Fruit fly (Drosophila melanogaster) whole organism, embryonic: Measurements from ENCODE around the gene Mtp.
A peak's percentile ranks its signal among the peaks of the same experiment; 100 is the strongest.

Experiments used
- Ada2b ChIP-seq: fragments of 200-800 bp; sonication (Bioruptor generic); IDR thresholded peaks from 2 replicates; pipeline ENCODE4 v1.3.6; 2022; ENCODE audit warnings: missing biosample characterization, missing genetic modification characterization
- Adf1 ChIP-seq: fragments of 200-800 bp; sonication (Bioruptor generic); IDR thresholded peaks from 2 replicates; pipeline ENCODE4 v1.3.6; 2022; ENCODE audit warnings: missing biosample characterization, missing genetic modification characterization
- Aef1 ChIP-seq: fragments of 200-800 bp; sonication (Bioruptor generic); IDR thresholded peaks from 3 replicates; pipeline ENCODE4 v1.3.6; 2022; ENCODE audit warnings: missing biosample characterization, missing genetic modification characterization
- Atf6 ChIP-seq: fragments of 200-800 bp; sonication (Bioruptor generic); IDR thresholded peaks from 2 replicates; pipeline ENCODE4 v1.3.6; 2022; ENCODE audit warnings: missing biosample characterization, missing genetic modification characterization
- B-H1 ChIP-seq: fragments of 200-800 bp; sonication (Bioruptor generic); IDR thresholded peaks from 3 replicates; pipeline ENCODE4 v1.3.6; 2022; ENCODE audit warnings: missing biosample characterization, missing genetic modification characterization
- CG10565 ChIP-seq: fragments of 200-800 bp; sonication (Bioruptor generic); optimal IDR thresholded peaks from 3 replicates; lab custom pipeline; 2016; ENCODE audit warnings: missing biosample characterization, mild to moderate bottlenecking, missing genetic modification characterization
- CG1233 ChIP-seq: fragments of 200-800 bp; sonication (Bioruptor generic); optimal IDR thresholded peaks from 4 replicates; lab custom pipeline; 2018; ENCODE audit warnings: missing biosample characterization, mild to moderate bottlenecking, missing genetic modification characterization
- CG15011 ChIP-seq: fragments of 200-800 bp; sonication (Bioruptor generic); optimal IDR thresholded peaks from 3 replicates; lab custom pipeline; 2018; ENCODE audit warnings: missing biosample characterization, mild to moderate bottlenecking, missing genetic modification characterization
- CG17359 ChIP-seq: fragments of 200-800 bp; sonication (Bioruptor generic); optimal IDR thresholded peaks from 3 replicates; lab custom pipeline; 2018; ENCODE audit warnings: missing biosample characterization, mild to moderate bottlenecking, missing genetic modification characterization, moderate library complexity
- CG17361 ChIP-seq: fragments of 200-800 bp; sonication (Bioruptor generic); IDR thresholded peaks from 3 replicates; pipeline ENCODE4 v1.3.6; 2022; ENCODE audit warnings: missing biosample characterization, missing genetic modification characterization
- CG17612 ChIP-seq: fragments of 200-800 bp; sonication (Bioruptor generic); IDR thresholded peaks from 2 replicates; pipeline ENCODE4 v1.3.6; 2022; ENCODE audit warnings: missing biosample characterization, missing genetic modification characterization
- CG2678 ChIP-seq: fragments of 200-800 bp; sonication (Bioruptor generic); optimal IDR thresholded peaks from 3 replicates; lab custom pipeline; 2019; ENCODE audit warnings: missing biosample characterization, mild to moderate bottlenecking, missing genetic modification characterization, moderate library complexity
- CG2889 ChIP-seq: fragments of 200-800 bp; sonication (Bioruptor generic); IDR thresholded peaks from 3 replicates; pipeline ENCODE4 v1.3.6; 2022; ENCODE audit warnings: missing biosample characterization, missing genetic modification characterization
- CG30403 ChIP-seq: fragments of 200-800 bp; sonication (Bioruptor generic); optimal IDR thresholded peaks from 3 replicates; lab custom pipeline; 2016; ENCODE audit warnings: missing biosample characterization, missing genetic modification characterization
- CG31388 ChIP-seq: fragments of 200-800 bp; sonication (Bioruptor generic); optimal IDR thresholded peaks from 2 replicates; lab custom pipeline; 2016; ENCODE audit warnings: missing biosample characterization, missing genetic modification characterization
- CG31441 ChIP-seq: fragments of 200-800 bp; sonication (Bioruptor generic); IDR thresholded peaks from 2 replicates; pipeline ENCODE4 v1.3.6; 2022; ENCODE audit warnings: missing biosample characterization, missing genetic modification characterization
- CG34376 ChIP-seq: fragments of 200-800 bp; sonication (Bioruptor generic); optimal IDR thresholded peaks from 2 replicates; lab custom pipeline; 2018; ENCODE audit warnings: missing biosample characterization, mild to moderate bottlenecking, missing genetic modification characterization
- CG34422 ChIP-seq: fragments of 200-800 bp; sonication (Bioruptor generic); IDR thresholded peaks from 3 replicates; pipeline ENCODE4 v1.3.6; 2022; ENCODE audit warnings: missing biosample characterization, missing genetic modification characterization
- CG4404 ChIP-seq: fragments of 200-800 bp; sonication (Bioruptor generic); IDR thresholded peaks from 2 replicates; pipeline ENCODE4 v1.3.6; 2022; ENCODE audit warnings: missing biosample characterization, missing genetic modification characterization
- CG8924 ChIP-seq: fragments of 200-800 bp; optimal IDR thresholded peaks from 3 replicates; lab custom pipeline; 2019; ENCODE audit warnings: missing biosample characterization, mild to moderate bottlenecking, missing genetic modification characterization, moderate library complexity
- Drgx ChIP-seq: fragments of 200-800 bp; sonication (Bioruptor generic); IDR thresholded peaks from 2 replicates; pipeline ENCODE4 v1.3.6; 2022; ENCODE audit warnings: missing biosample characterization, missing genetic modification characterization
- H2.0 ChIP-seq: fragments of 200-800 bp; sonication (Bioruptor generic); IDR thresholded peaks from 2 replicates; pipeline ENCODE4 v1.3.6; 2022; ENCODE audit warnings: missing biosample characterization, missing genetic modification characterization
- Hey ChIP-seq: fragments of 200-800 bp; sonication (Bioruptor generic); optimal IDR thresholded peaks from 3 replicates; lab custom pipeline; 2018; ENCODE audit warnings: missing biosample characterization, mild to moderate bottlenecking, missing genetic modification characterization
- Hr51 ChIP-seq, 2 experiments: fragments of 200-800 bp; sonication (Bioruptor generic); optimal IDR thresholded peaks; 2 replicates in 1 of 2; 3 replicates in 1 of 2; lab custom pipeline; 2016 to 2018; ENCODE audit warnings: missing biosample characterization in 2 of 2, missing genetic modification characterization in 2 of 2, mild to moderate bottlenecking in 1 of 2, moderate library complexity in 1 of 2
- Lhr ChIP-seq: fragments of 200-800 bp; sonication (Bioruptor generic); optimal IDR thresholded peaks from 3 replicates; lab custom pipeline; 2017; ENCODE audit warnings: mild to moderate bottlenecking, missing biosample characterization, missing genetic modification reagents, missing genetic modification characterization
- NFAT ChIP-seq: fragments of 200-800 bp; sonication (Bioruptor generic); IDR thresholded peaks from 2 replicates; pipeline ENCODE4 v1.3.6; 2022; ENCODE audit warnings: missing biosample characterization, missing genetic modification characterization
- Sry-δ ChIP-seq: fragments of 200-800 bp; sonication (Bioruptor generic); optimal IDR thresholded peaks from 2 replicates; lab custom pipeline; 2016; ENCODE audit warnings: missing biosample characterization, missing genetic modification characterization
- TFAM ChIP-seq: fragments of 200-800 bp; sonication (Bioruptor generic); optimal IDR thresholded peaks from 2 replicates; lab custom pipeline; 2017; ENCODE audit warnings: missing biosample characterization, missing genetic modification characterization, inconsistent platforms
- al ChIP-seq: fragments of 200-800 bp; sonication (Bioruptor generic); IDR thresholded peaks from 2 replicates; pipeline ENCODE4 v1.3.6; 2022; ENCODE audit warnings: missing biosample characterization, missing genetic modification characterization
- chinmo ChIP-seq: fragments of 200-800 bp; sonication (Bioruptor generic); IDR thresholded peaks from 4 replicates; pipeline ENCODE4 v1.3.6; 2022; ENCODE audit warnings: missing biosample characterization, missing genetic modification characterization; ENCODE audit not compliant: partially characterized antibody
- croc ChIP-seq: fragments of 200-800 bp; sonication (Bioruptor generic); conservative IDR thresholded peaks from 3 replicates; pipeline ENCODE4 v1.3.6; 2022; ENCODE audit warnings: missing biosample characterization, missing genetic modification characterization
- dmrt11E ChIP-seq: fragments of 200-800 bp; sonication (Bioruptor generic); optimal IDR thresholded peaks from 3 replicates; lab custom pipeline; 2018; ENCODE audit warnings: missing biosample characterization, mild to moderate bottlenecking, missing genetic modification characterization, moderate library complexity
- dysf ChIP-seq: fragments of 200-800 bp; sonication (Bioruptor generic); IDR thresholded peaks from 3 replicates; pipeline ENCODE4 v1.3.6; 2022; ENCODE audit warnings: missing biosample characterization, missing genetic modification characterization
- emc ChIP-seq: fragments of 200-800 bp; sonication (Bioruptor generic); optimal IDR thresholded peaks from 2 replicates; lab custom pipeline; 2016; ENCODE audit warnings: missing biosample characterization, missing genetic modification characterization
- fd96Cb ChIP-seq: fragments of 200-800 bp; sonication (Bioruptor generic); optimal IDR thresholded peaks from 2 replicates; lab custom pipeline; 2018; ENCODE audit warnings: missing biosample characterization, mild to moderate bottlenecking, missing genetic modification characterization, moderate library complexity
- gfzf ChIP-seq: fragments of 200-800 bp; sonication (Bioruptor generic); optimal IDR thresholded peaks from 2 replicates; lab custom pipeline; 2016; ENCODE audit warnings: missing biosample characterization, mild to moderate bottlenecking, missing genetic modification characterization, moderate library complexity
- gro ChIP-seq: fragments of 200-800 bp; sonication (Bioruptor generic); optimal IDR thresholded peaks from 2 replicates; lab custom pipeline; 2016; ENCODE audit warnings: missing biosample characterization, missing genetic modification characterization
- kay ChIP-seq: fragments of 200-800 bp; sonication (Bioruptor generic); optimal IDR thresholded peaks from 2 replicates; lab custom pipeline; 2016; ENCODE audit warnings: missing biosample characterization, missing genetic modification characterization
- klu ChIP-seq: fragments of 200-800 bp; sonication (Bioruptor generic); IDR thresholded peaks from 2 replicates; pipeline ENCODE4 v1.3.6; 2022; ENCODE audit warnings: missing biosample characterization, missing genetic modification characterization
- lbe ChIP-seq: fragments of 200-800 bp; sonication (Bioruptor generic); optimal IDR thresholded peaks from 2 replicates; lab custom pipeline; 2016; ENCODE audit warnings: missing biosample characterization, mild to moderate bottlenecking, missing genetic modification characterization
- mirr ChIP-seq: fragments of 200-800 bp; sonication (Bioruptor generic); optimal IDR thresholded peaks from 3 replicates; lab custom pipeline; 2018; ENCODE audit warnings: missing biosample characterization, mild to moderate bottlenecking, missing genetic modification characterization
- mld ChIP-seq: fragments of 200-800 bp; sonication (Bioruptor generic); IDR thresholded peaks from 3 replicates; pipeline ENCODE4 v1.3.6; 2022; ENCODE audit warnings: missing biosample characterization, missing genetic modification characterization; ENCODE audit not compliant: partially characterized antibody
- nerfin-1 ChIP-seq: fragments of 200-800 bp; sonication (Bioruptor generic); optimal IDR thresholded peaks from 3 replicates; lab custom pipeline; 2019; ENCODE audit warnings: missing biosample characterization, mild to moderate bottlenecking, missing genetic modification characterization, moderate library complexity
- oc ChIP-seq: fragments of 200-800 bp; sonication (Bioruptor generic); optimal IDR thresholded peaks from 2 replicates; lab custom pipeline; 2018; ENCODE audit warnings: missing biosample characterization, mild to moderate bottlenecking, missing genetic modification characterization, moderate library complexity
- sens ChIP-seq: fragments of 200-800 bp; sonication (Bioruptor generic); peaks from one replicate; lab custom pipeline; 2016; ENCODE audit warnings: missing biosample characterization, missing genetic modification characterization
- sisA ChIP-seq: fragments of 200-800 bp; sonication (Bioruptor generic); IDR thresholded peaks from 2 replicates; pipeline ENCODE4 v1.3.6; 2022; ENCODE audit warnings: missing biosample characterization, missing genetic modification characterization
- ssp ChIP-seq: fragments of 200-800 bp; sonication (Bioruptor generic); IDR thresholded peaks from 2 replicates; pipeline ENCODE4 v1.3.6; 2022; ENCODE audit warnings: missing biosample characterization, missing genetic modification characterization
- stwl ChIP-seq: fragments of 200-800 bp; sonication (Bioruptor generic); optimal IDR thresholded peaks from 3 replicates; lab custom pipeline; 2018; ENCODE audit warnings: missing biosample characterization, mild to moderate bottlenecking, missing genetic modification characterization, moderate library complexity
- trem ChIP-seq: fragments of 200-800 bp; optimal IDR thresholded peaks from 3 replicates; lab custom pipeline; 2019; ENCODE audit warnings: missing biosample characterization, mild to moderate bottlenecking, missing genetic modification characterization, moderate library complexity
- wor ChIP-seq: fragments of 200-800 bp; sonication (Bioruptor generic); IDR thresholded peaks from 2 replicates; pipeline ENCODE4 v1.3.6; 2022; ENCODE audit warnings: missing biosample characterization, missing genetic modification characterization
- zen ChIP-seq: fragments of 200-800 bp; sonication (Bioruptor generic); optimal IDR thresholded peaks from 3 replicates; lab custom pipeline; 2018; ENCODE audit warnings: missing biosample characterization, mild to moderate bottlenecking, missing genetic modification characterization, moderate library complexity

The Mtp gene

DNA sequence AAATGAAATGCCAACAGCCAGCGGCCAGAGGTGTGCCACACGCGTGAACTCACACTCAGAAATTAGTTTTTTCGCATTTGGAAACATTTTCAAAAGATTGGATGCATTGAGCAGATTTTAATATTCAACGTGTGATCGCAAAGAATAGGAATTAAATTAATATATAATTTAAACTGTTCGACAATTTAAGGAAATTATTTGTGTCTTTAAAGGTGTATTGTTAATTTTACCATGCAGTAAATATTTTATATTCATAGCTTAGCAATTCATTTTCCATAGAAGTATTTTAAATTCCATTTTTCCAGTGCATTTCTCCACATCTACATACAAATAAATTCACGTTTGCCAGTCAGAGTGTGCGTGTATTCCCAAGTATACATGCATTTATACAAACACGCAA lies 17.0 kb upstream of the Mtp start (continued):
- TF ChIP-seq mld (GFP tag; lab: Robert Waterston, UW) (no peak), gfzf (no peak), emc (GFP tag; lab: Kevin White, UChicago) (no peak), CG8924 (no peak), croc (0 out of 3 replicates have a peak, but pooled peaks have one; percentile 26), kay (no peak), CG10565 (GFP tag; lab: Kevin White, UChicago) (no peak), Ada2b (GFP tag; lab: Robert Waterston, UW) (no peak; the same call in 1 of the 2 replicates), CG17361 (peak; percentile 58; the same call in 2 of the 3 replicates), stwl (tag; lab: Kevin White, UChicago) (no peak), nerfin-1 (tag; lab: Kevin White, UChicago) (peak; percentile 9), CG31441 (GFP tag; lab: Robert Waterston, UW) (peak; percentile 44), Hr51 (GFP tag; optimal IDR thresholded peaks at IDR 0.05; lab: Kevin White, UChicago) (no peak), CG2889 (GFP tag; lab: Robert Waterston, UW) (no peak), ssp (GFP tag; lab: Robert Waterston, UW) (peak; percentile 43; the same call in 1 of the 2 replicates), sens (peak; percentile 63), Drgx (GFP tag; lab: Robert Waterston, UW) (peak; percentile 13; the same call in 1 of the 2 replicates), dysf (peak; percentile 65), sisA (GFP tag; lab: Robert Waterston, UW) (peak; percentile 25; the same call in 1 of the 2 replicates), oc (tag; lab: Kevin White, UChicago) (no peak), NFAT (GFP tag; lab: Robert Waterston, UW) (no peak), lbe (no peak), Sry-δ (GFP tag; lab: Kevin White, UChicago) (no peak), gro (GFP tag; lab: Kevin White, UChicago) (no peak), CG17612 (GFP tag; lab: Robert Waterston, UW) (no peak), dmrt11E (tag; lab: Kevin White, UChicago) (peak; percentile 29), CG2678 (tag; lab: Kevin White, UChicago) (peak; percentile 42), trem (tag; lab: Kevin White, UChicago) (no peak), TFAM (no peak), CG17359 (tag; lab: Kevin White, UChicago) (peak; percentile 22), al (no peak), CG30403 (GFP tag; lab: Kevin White, UChicago) (no peak), CG31388 (GFP tag; lab: Kevin White, UChicago) (no peak), Adf1 (GFP tag; lab: Robert Waterston, UW) (no peak), Hey (tag; lab: Kevin White, UChicago) (no peak), CG15011 (GFP tag; lab: Kevin White, UChicago) (no peak), CG4404 (GFP tag; lab: Robert Waterston, UW) (0 out of 2 replicates have a peak, but pooled peaks have one; percentile 10), chinmo (GFP tag; lab: Robert Waterston, UW) (no peak), Lhr (no peak), Atf6 (GFP tag; lab: Robert Waterston, UW) (no peak), wor (GFP tag; lab: Robert Waterston, UW) (0 out of 2 replicates have a peak, but pooled peaks have one; percentile 26), H2.0 (GFP tag; lab: Robert Waterston, UW) (no peak), B-H1 (GFP tag; lab: Robert Waterston, UW) (no peak), CG1233 (GFP tag; lab: Kevin White, UChicago) (no peak), klu (peak; percentile 7; the same call in 1 of the 2 replicates), fd96Cb (tag; lab: Kevin White, UChicago) (peak; percentile 58), CG34422 (0 out of 3 replicates have a peak, but pooled peaks have one; percentile 17), CG34376 (no peak), Aef1 (peak; percentile 35; the same call in 1 of the 3 replicates), zen (peak; percentile 52), mirr (GFP tag; lab: Kevin White, UChicago) (no peak)
